Fruit fly (Drosophila melanogaster): ENCODE results near the gene Syn.
A peak's percentile ranks its signal among the peaks of the same experiment; 100 is the strongest.

The Syn gene

DNA sequence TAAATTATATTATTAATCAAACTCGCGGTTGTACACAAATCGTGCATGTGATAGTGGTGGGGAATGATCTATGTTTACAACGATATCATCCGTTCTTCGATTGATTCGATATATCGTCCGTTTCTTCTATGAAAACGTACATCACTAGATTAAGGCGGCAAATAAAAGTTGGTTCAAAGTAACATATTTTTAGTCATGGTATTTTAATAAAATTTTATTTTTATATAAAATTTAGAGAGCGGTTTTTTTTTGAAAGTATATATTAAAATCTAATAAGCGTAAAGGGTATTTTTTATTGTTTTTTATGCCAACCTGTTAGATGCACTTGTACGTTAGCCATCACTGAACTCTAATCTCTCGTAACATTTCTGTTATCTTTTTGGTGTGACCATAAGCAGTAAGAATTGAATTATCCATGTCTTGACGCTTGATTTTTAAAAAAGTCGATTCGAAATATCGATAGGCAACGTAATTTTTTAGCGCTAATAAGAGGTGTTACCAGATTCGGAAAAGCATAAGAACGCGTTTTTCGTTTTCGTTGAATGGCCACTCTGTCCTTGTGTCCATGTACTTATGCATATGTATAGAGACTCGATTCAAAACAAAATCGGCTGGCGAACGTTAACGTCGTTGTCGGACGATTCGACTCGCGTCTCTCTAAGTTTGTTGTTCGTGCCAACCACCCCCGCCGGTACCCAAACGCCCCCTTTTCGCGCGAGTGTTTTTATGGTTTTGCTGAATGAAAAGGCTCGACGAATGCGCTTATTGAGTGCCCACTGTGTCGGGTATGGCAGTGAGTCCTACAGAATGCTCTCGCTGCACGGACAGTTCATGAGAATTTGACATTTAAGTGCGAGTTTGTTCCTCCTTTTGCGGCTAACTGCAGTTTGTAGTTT is 46.1 kb upstream of the Syn start, which contains the start of the genes TAF1B and Invadolysin (continued):
- TF ChIP-seq inv (GFP tag; IDR thresholded peaks at IDR 0.05; ENCODE audit: partially characterized antibody): peak; percentile 94
- TF ChIP-seq vnd (GFP tag; IDR thresholded peaks at IDR 0.05; ENCODE audit: partially characterized antibody): peak; percentile 80
- peak; percentile 40 for TF ChIP-seq D19A (tag; optimal IDR thresholded peaks at IDR 0.05)
- peak; percentile 8 for TF ChIP-seq CG6813 (GFP tag; optimal IDR thresholded peaks at IDR 0.05)
- no peak for TF ChIP-seq CG2889 (GFP tag; IDR thresholded peaks at IDR 0.05)
- no peak for TF ChIP-seq repo (GFP tag; optimal IDR thresholded peaks at IDR 0.05)
- TF ChIP-seq CG12104 (GFP tag; optimal IDR thresholded peaks at IDR 0.05): peak; percentile 13
- no peak for TF ChIP-seq CG10321 (GFP tag; IDR thresholded peaks at IDR 0.05)
- peak; percentile 15; the same call in 1 of the 2 replicates for TF ChIP-seq ara (GFP tag; IDR thresholded peaks at IDR 0.05)
- peak; percentile 68 for TF ChIP-seq ftz-f1 (GFP tag; optimal IDR thresholded peaks at IDR 0.05)
- TF ChIP-seq ind (GFP tag; optimal IDR thresholded peaks at IDR 0.05): peak; percentile 62
- TF ChIP-seq amos (GFP tag; IDR thresholded peaks at IDR 0.05; ENCODE audit: partially characterized antibody): peak; percentile 95
- no peak for TF ChIP-seq sima (GFP tag; optimal IDR thresholded peaks at IDR 0.05)
- peak; percentile 40 for TF ChIP-seq CG17359 (tag; optimal IDR thresholded peaks at IDR 0.05)
- peak; percentile 40; the same call in 1 of the 2 replicates for TF ChIP-seq Ada2b (GFP tag; IDR thresholded peaks at IDR 0.05)
- TF ChIP-seq CG12744 (GFP tag; optimal IDR thresholded peaks at IDR 0.05): no peak
- peak; percentile 91 for TF ChIP-seq CG16813 (GFP tag; IDR thresholded peaks at IDR 0.05; ENCODE audit: partially characterized antibody)
- peak; percentile 19 for TF ChIP-seq Nf-YB (GFP tag; optimal IDR thresholded peaks at IDR 0.05)
- no peak for TF ChIP-seq dimm (GFP tag; IDR thresholded peaks at IDR 0.05)
- TF ChIP-seq CG30020 (tag; optimal IDR thresholded peaks at IDR 0.05): peak; percentile 49
- TF ChIP-seq CG15011 (GFP tag; optimal IDR thresholded peaks at IDR 0.05): no peak
- TF ChIP-seq CG3163 (GFP tag; optimal IDR thresholded peaks at IDR 0.05): peak; percentile 20
- TF ChIP-seq btn (GFP tag; optimal IDR thresholded peaks at IDR 0.05): no peak
- TF ChIP-seq Hr3 (GFP tag; optimal IDR thresholded peaks at IDR 0.05): peak; percentile 51
- peak; percentile 24 for TF ChIP-seq CG12942 (GFP tag; optimal IDR thresholded peaks at IDR 0.05)
- TF ChIP-seq MBD-R2 (GFP tag; IDR thresholded peaks at IDR 0.05): peak; percentile 54
- TF ChIP-seq fd102C (GFP tag; optimal IDR thresholded peaks at IDR 0.05): no peak
- no peak for TF ChIP-seq Eip74EF (GFP tag; optimal IDR thresholded peaks at IDR 0.05)
- no peak for TF ChIP-seq Poxn (GFP tag; IDR thresholded peaks at IDR 0.05)
- TF ChIP-seq CG4360 (GFP tag; IDR thresholded peaks at IDR 0.05): no peak
- TF ChIP-seq CG17912 (GFP tag; optimal IDR thresholded peaks at IDR 0.05): no peak
- peak; percentile 28 for TF ChIP-seq CG9437 (GFP tag; optimal IDR thresholded peaks at IDR 0.05)
- TF ChIP-seq ranshi (GFP tag; IDR thresholded peaks at IDR 0.05): peak; percentile 37; the same call in 1 of the 2 replicates
- TF ChIP-seq CG10274 (GFP tag; optimal IDR thresholded peaks at IDR 0.05): no peak
- TF ChIP-seq twi (tag; optimal IDR thresholded peaks at IDR 0.05): no peak
- TF ChIP-seq fd3F (GFP tag; optimal IDR thresholded peaks at IDR 0.05): no peak
- TF ChIP-seq CG10147 (GFP tag; optimal IDR thresholded peaks at IDR 0.05): peak; percentile 51
- no peak for TF ChIP-seq Mad (GFP tag; optimal IDR thresholded peaks at IDR 0.05)
- TF ChIP-seq Side (GFP tag; optimal IDR thresholded peaks at IDR 0.05): peak; percentile 31
- no peak for TF ChIP-seq CG10565 (GFP tag; optimal IDR thresholded peaks at IDR 0.05)
- TF ChIP-seq Xbp1 (GFP tag; optimal IDR thresholded peaks at IDR 0.05): peak; percentile 63
- TF ChIP-seq vvl (GFP tag; IDR thresholded peaks at IDR 0.05): peak; percentile 62
- TF ChIP-seq CG34422 (GFP tag; IDR thresholded peaks at IDR 0.05): peak; percentile 83
- peak; percentile 80 for TF ChIP-seq stwl (tag; optimal IDR thresholded peaks at IDR 0.05)
- TF ChIP-seq CG13624 (GFP tag; optimal IDR thresholded peaks at IDR 0.05): peak; percentile 54
- TF ChIP-seq CG4424 (GFP tag; optimal IDR thresholded peaks at IDR 0.05): peak; percentile 51
- TF ChIP-seq maf-S (GFP tag; optimal IDR thresholded peaks at IDR 0.05): no peak
- TF ChIP-seq Myb (GFP tag; optimal IDR thresholded peaks at IDR 0.05): peak; percentile 86
- no peak for TF ChIP-seq shn (GFP tag; optimal IDR thresholded peaks at IDR 0.05)

All from whole organism, embryonic.